Worm (Caenorhabditis elegans) whole organism, young adult: ENCODE data around the gene F55G1.6.

Source experiments
- C17E4.6 ChIP-seq: fragments of 200-800 bp; sonication (Bioruptor generic); IDR thresholded peaks from 2 replicates; pipeline ENCODE4 v1.3.6; 2022; ENCODE audit warnings: missing genetic modification reagents, missing genetic modification characterization, missing compliant biosample characterization
- F33H1.4 ChIP-seq: fragments of 200-800 bp; sonication (Bioruptor generic); IDR thresholded peaks from 2 replicates; pipeline ENCODE4 v1.3.6; 2022; ENCODE audit warnings: missing genetic modification reagents, missing genetic modification characterization, missing compliant biosample characterization
- Y67H2A.10 ChIP-seq: fragments of 200-800 bp; sonication (Bioruptor generic); conservative IDR thresholded peaks from 2 replicates; pipeline ENCODE4 v1.3.6; 2022; ENCODE audit warnings: missing genetic modification reagents, missing genetic modification characterization, missing compliant biosample characterization
- atf-7 ChIP-seq: sonication (generic microtip); optimal IDR thresholded peaks from 2 replicates; lab custom pipeline; 2017; ENCODE audit warnings: mild to moderate bottlenecking, missing genetic modification characterization, missing compliant biosample characterization
- ets-4 ChIP-seq: fragments of 200-800 bp; sonication (Bioruptor generic); optimal IDR thresholded peaks from 2 replicates; lab custom pipeline; 2018; ENCODE audit warnings: mild to moderate bottlenecking, missing genetic modification characterization, missing compliant biosample characterization
- lag-1 ChIP-seq: fragments of 200-800 bp; sonication (Bioruptor generic); IDR thresholded peaks from 2 replicates; pipeline ENCODE4 v1.3.6; 2022; ENCODE audit warnings: missing genetic modification reagents, missing genetic modification characterization, missing compliant biosample characterization
- mes-4 ChIP-seq: sonication (generic microtip); optimal IDR thresholded peaks from 2 replicates; lab custom pipeline; 2016; ENCODE audit warnings: missing genotype, missing genetic modification characterization, missing compliant biosample characterization
- nfya-1 ChIP-seq: sonication (generic microtip); optimal IDR thresholded peaks from 2 replicates; lab custom pipeline; 2017; ENCODE audit warnings: antibody characterized with exemption, missing compliant biosample characterization, missing genetic modification characterization, borderline replicate concordance; ENCODE audit not compliant: insufficient read depth
- pha-4 ChIP-seq: fragments of 150-350 bp; sonication (generic microtip); optimal IDR thresholded peaks from 2 replicates; lab custom pipeline; 2014; ENCODE audit warnings: missing biosample characterization, missing genetic modification reagents, missing genetic modification characterization
- sdz-38 ChIP-seq: sonication (generic microtip); optimal IDR thresholded peaks from 2 replicates; lab custom pipeline; 2016; ENCODE audit warnings: missing genotype, missing genetic modification characterization, missing compliant biosample characterization
- snpc-4 ChIP-seq, 5 experiments: fragments of 150-350 bp in 1 of 5; sonication (generic microtip) in 4 of 5; optimal IDR thresholded peaks; 2 replicates each; lab custom pipeline; 2014 to 2018; ENCODE audit warnings: missing genetic modification characterization in 5 of 5, missing biosample characterization in 3 of 5, antibody characterized with exemption in 2 of 5, mild to moderate bottlenecking in 2 of 5, missing compliant biosample characterization in 2 of 5, missing genotype in 2 of 5, moderate library complexity in 2 of 5, missing genetic modification reagents in 1 of 5
- somi-1 ChIP-seq: fragments of 200-800 bp; sonication (Bioruptor generic); optimal IDR thresholded peaks from 2 replicates; lab custom pipeline; 2018; ENCODE audit warnings: mild to moderate bottlenecking, missing genetic modification characterization, missing compliant biosample characterization
- unc-62 ChIP-seq: fragments of 150-350 bp; optimal IDR thresholded peaks from 2 replicates; lab custom pipeline; 2014; ENCODE audit warnings: missing biosample characterization, missing genetic modification reagents, missing genetic modification characterization
- ztf-22 ChIP-seq: fragments of 200-800 bp; sonication (Bioruptor generic); optimal IDR thresholded peaks from 2 replicates; lab custom pipeline; 2018; ENCODE audit warnings: mild to moderate bottlenecking, missing genetic modification characterization, moderate library complexity, missing compliant biosample characterization

ce11 chrIV:7469782-7470413, 3.4 kb upstream of the F55G1.6 start, which contains the start of gene F55G1.7:
- TF ChIP-seq lag-1 (GFP tag; lab: Robert Waterston, UW) (no peak), sdz-38 (tag; lab: Kevin White, UChicago) (no peak), snpc-4 (GFP tag; optimal IDR thresholded peaks at IDR 0.05; lab: Kevin White, UChicago) (no peak), snpc-4 (tag; optimal IDR thresholded peaks at IDR 0.05; lab: Kevin White, UChicago) (no peak), ztf-22 (GFP tag; lab: Kevin White, UChicago) (no peak), nfya-1 (tag; lab: Kevin White, UChicago) (no peak), C17E4.6 (GFP tag; lab: Robert Waterston, UW) (no peak), ets-4 (GFP tag; lab: Kevin White, UChicago) (no peak), pha-4 (tag; lab: Kevin White, UChicago) (no peak), atf-7 (tag; lab: Kevin White, UChicago) (no peak), Y67H2A.10 (GFP tag; lab: Robert Waterston, UW) (no peak), mes-4 (tag; lab: Kevin White, UChicago) (no peak), F33H1.4 (GFP tag; lab: Robert Waterston, UW) (no peak), somi-1 (GFP tag; lab: Kevin White, UChicago) (no peak), unc-62 (GFP tag; lab: Kevin White, UChicago) (no peak)
